Worm (Caenorhabditis elegans): ENCODE results near the gene nep-12.

The nep-12 gene

ce11 chrII:4727769-4728168, 56.6 kb downstream of the nep-12 start, which contains the start of gene ttr-41:
TSS of gene ttr-41 (minus strand) at chrII:4727869.
- TF ChIP-seq pag-3 (tag; optimal IDR thresholded peaks at IDR 0.05; ENCODE audit: borderline replicate concordance) (no peak), unc-55 (GFP tag; optimal IDR thresholded peaks at IDR 0.05) (no peak)

ce11 chrII:4726750-4727384, 57.5 kb downstream of the nep-12 start:
- TF ChIP-seq K02D7.2 (tag; optimal IDR thresholded peaks at IDR 0.05) (no peak), fax-1 (tag; optimal IDR thresholded peaks at IDR 0.05) (no peak), nhr-232 (tag; optimal IDR thresholded peaks at IDR 0.05) (no peak), tbx-7 (tag; optimal IDR thresholded peaks at IDR 0.05) (no peak), hlh-6 (tag; optimal IDR thresholded peaks at IDR 0.05) (no peak), K09A11.1 (tag; optimal IDR thresholded peaks at IDR 0.05; ENCODE audit: insufficient read depth) (no peak), ceh-22 (tag; optimal IDR thresholded peaks at IDR 0.05) (no peak), ceh-14 (tag; optimal IDR thresholded peaks at IDR 0.05) (no peak), npax-4 (tag; optimal IDR thresholded peaks at IDR 0.05) (no peak), F13H6.1 (tag; optimal IDR thresholded peaks at IDR 0.05) (no peak), C08G9.2 (tag; optimal IDR thresholded peaks at IDR 0.05) (no peak), elt-2 (tag; optimal IDR thresholded peaks at IDR 0.05) (no peak), nfya-1 (tag; optimal IDR thresholded peaks at IDR 0.05) (no peak), pax-1 (tag; optimal IDR thresholded peaks at IDR 0.05) (no peak), C38D4.7 (GFP tag; optimal IDR thresholded peaks at IDR 0.05) (no peak), ceh-31 (tag; optimal IDR thresholded peaks at IDR 0.05) (no peak), pat-9 (tag; optimal IDR thresholded peaks at IDR 0.05) (no peak)

- TF ChIP-seq pat-9 (tag; optimal IDR thresholded peaks at IDR 0.05) (no peak), ceh-9 (tag; optimal IDR thresholded peaks at IDR 0.05) (no peak), T23F11.4 (GFP tag; optimal IDR thresholded peaks at IDR 0.05) (no peak), ztf-16 (tag; optimal IDR thresholded peaks at IDR 0.05) (no peak), tbx-2 (tag; optimal IDR thresholded peaks at IDR 0.05) (no peak), mec-3 (tag; optimal IDR thresholded peaks at IDR 0.05; ENCODE audit: borderline replicate concordance) (no peak), ref-2 (tag; optimal IDR thresholded peaks at IDR 0.05) (no peak), K09A11.1 (tag; optimal IDR thresholded peaks at IDR 0.05; ENCODE audit: insufficient read depth) (no peak), pax-1 (tag; optimal IDR thresholded peaks at IDR 0.05) (no peak), K02D7.2 (tag; optimal IDR thresholded peaks at IDR 0.05) (no peak), nfya-1 (tag; optimal IDR thresholded peaks at IDR 0.05) (no peak)
Observed at ce11 chrII:4726120-4726519, 58.2 kb downstream of the nep-12 start, which contains the start of gene F10G7.10. TSS of gene F10G7.10 (minus strand) at chrII:4726264.
